Fruit fly (Drosophila melanogaster): ENCODE results near the gene Abd-B.

The Abd-B gene

dm6 chr3R:16899659-16900022, 72.4 kb downstream of the Abd-B start (continued):
- TF ChIP-seq CG2199 (GFP tag; IDR thresholded peaks at IDR 0.05) = peak; percentile 38; the same call in 1 of the 3 replicates
- peak; percentile 52; the same call in 2 of the 3 replicates for TF ChIP-seq z (GFP tag; IDR thresholded peaks at IDR 0.05)
- TF ChIP-seq otp (GFP tag; IDR thresholded peaks at IDR 0.05) = 0 out of 3 replicates have a peak, but pooled peaks have one; percentile 5
- TF ChIP-seq pros (GFP tag; optimal IDR thresholded peaks at IDR 0.05) = peak; percentile 65
- TF ChIP-seq ewg (GFP tag; optimal IDR thresholded peaks at IDR 0.05) = peak; percentile 89
- TF ChIP-seq phol (tag; optimal IDR thresholded peaks at IDR 0.05) = peak; percentile 99
- TF ChIP-seq sqz (GFP tag; optimal IDR thresholded peaks at IDR 0.05) = peak; percentile 74
- TF ChIP-seq gce (GFP tag; IDR thresholded peaks at IDR 0.05) = 0 out of 3 replicates have a peak, but pooled peaks have one; percentile 40
- TF ChIP-seq CG32772 (GFP tag; IDR thresholded peaks at IDR 0.05) = no peak
- no peak for TF ChIP-seq CG1792 (GFP tag; optimal IDR thresholded peaks at IDR 0.05)
- TF ChIP-seq CG10366 (GFP tag; IDR thresholded peaks at IDR 0.05) = no peak
- peak; percentile 18; the same call in 1 of the 2 replicates for TF ChIP-seq Ada2b (GFP tag; IDR thresholded peaks at IDR 0.05)
- TF ChIP-seq vvl (GFP tag; IDR thresholded peaks at IDR 0.05) = peak; percentile 27; the same call in 1 of the 2 replicates
- peak; percentile 18 for TF ChIP-seq CG12769 (tag; optimal IDR thresholded peaks at IDR 0.05)
- TF ChIP-seq CG12744 (GFP tag; optimal IDR thresholded peaks at IDR 0.05) = peak; percentile 33
- TF ChIP-seq chm (GFP tag; IDR thresholded peaks at IDR 0.05) = 0 out of 2 replicates have a peak, but pooled peaks have one; percentile 38
- no peak for TF ChIP-seq CG12299 (tag; optimal IDR thresholded peaks at IDR 0.05)
- TF ChIP-seq HmgD (GFP tag; optimal IDR thresholded peaks at IDR 0.05) = peak; percentile 43
- TF ChIP-seq NFAT (GFP tag; IDR thresholded peaks at IDR 0.05) = 0 out of 2 replicates have a peak, but pooled peaks have one; percentile 7
- TF ChIP-seq Deaf1 (tag; optimal IDR thresholded peaks at IDR 0.05) = peak; percentile 88
- peak; percentile 64 for TF ChIP-seq CG32767 (GFP tag; IDR thresholded peaks at IDR 0.05)
- TF ChIP-seq bowl (GFP tag; IDR thresholded peaks at IDR 0.05) = peak; percentile 52; the same call in 1 of the 2 replicates
- no peak for TF ChIP-seq CG14860 (GFP tag; IDR thresholded peaks at IDR 0.05; ENCODE audit: partially characterized antibody)
- TF ChIP-seq pho (GFP tag; optimal IDR thresholded peaks at IDR 0.05) = peak; percentile 53
- TF ChIP-seq CG2202 (tag; optimal IDR thresholded peaks at IDR 0.05) = no peak
- peak; percentile 77 for TF ChIP-seq Adf1 (GFP tag; IDR thresholded peaks at IDR 0.05)
- TF ChIP-seq ken (GFP tag; IDR thresholded peaks at IDR 0.05) = 0 out of 3 replicates have a peak, but pooled peaks have one; percentile 48
- peak; percentile 37; the same call in 1 of the 4 replicates for TF ChIP-seq chinmo (GFP tag; IDR thresholded peaks at IDR 0.05; ENCODE audit: partially characterized antibody)
- peak; percentile 79; the same call in 1 of the 2 replicates for TF ChIP-seq seq (GFP tag; IDR thresholded peaks at IDR 0.05)
- peak; percentile 98 for TF ChIP-seq CG17385 (GFP tag; optimal IDR thresholded peaks at IDR 0.05)
- TF ChIP-seq p53 (GFP tag; optimal IDR thresholded peaks at IDR 0.05) = no peak
- TF ChIP-seq gt (GFP tag; IDR thresholded peaks at IDR 0.05) = no peak
- TF ChIP-seq CG6689 (GFP tag; IDR thresholded peaks at IDR 0.05) = no peak
- 0 out of 2 replicates have a peak, but pooled peaks have one; percentile 32 for TF ChIP-seq Nf-YA (GFP tag; IDR thresholded peaks at IDR 0.05)

- TF ChIP-seq CG10209 (GFP tag; optimal IDR thresholded peaks at IDR 0.05) (no peak), pan (optimal IDR thresholded peaks at IDR 0.05) (no peak), pan (GFP tag; optimal IDR thresholded peaks at IDR 0.05 in 1 of 2, IDR thresholded peaks at IDR 0.05 in 1 of 2) (no peak), CG12299 (tag; optimal IDR thresholded peaks at IDR 0.05) (no peak), CG4617 (GFP tag; optimal IDR thresholded peaks at IDR 0.05; ENCODE audit: borderline replicate concordance) (no peak), Drgx (GFP tag; IDR thresholded peaks at IDR 0.05) (0 out of 2 replicates have a peak, but pooled peaks have one; percentile 25), ERR (GFP tag; optimal IDR thresholded peaks at IDR 0.05) (no peak), bbx (GFP tag; IDR thresholded peaks at IDR 0.05; ENCODE audit: partially characterized antibody) (no peak), hb (GFP tag; IDR thresholded peaks at IDR 0.05; ENCODE audit: partially characterized antibody) (no peak), chif (GFP tag; optimal IDR thresholded peaks at IDR 0.05) (no peak), eve (GFP tag; optimal IDR thresholded peaks at IDR 0.05) (peak in 1 of 2 experiments; percentile 14), mirr (GFP tag; optimal IDR thresholded peaks at IDR 0.05) (no peak), CG15696 (tag; optimal IDR thresholded peaks at IDR 0.05) (no peak), Lim3 (GFP tag; IDR thresholded peaks at IDR 0.05) (no peak), E2f2 (GFP tag; IDR thresholded peaks at IDR 0.05) (no peak), danr (GFP tag; IDR thresholded peaks at IDR 0.05) (no peak), D19B (GFP tag; optimal IDR thresholded peaks at IDR 0.05) (no peak), CG10543 (GFP tag; optimal IDR thresholded peaks at IDR 0.05) (no peak)
These were observed 73.0 kb downstream of the Abd-B start for dm6 chr3R:16898791-16899658.

Measured in whole organism, embryonic.